Worm (Caenorhabditis elegans): Measurements from ENCODE around the gene cyp-31A3.

Gene cyp-31A3

ce11 chrIV:4771792-4772191 is 10.9 kb downstream of the cyp-31A3 start, which contains the start of gene R11E3.2:
Gene R11E3.2, plus strand, starts transcription at chrIV:4772092.
- TF ChIP-seq aly-2 (tag; optimal IDR thresholded peaks at IDR 0.05): no peak
- no peak for TF ChIP-seq lsy-12 (tag; optimal IDR thresholded peaks at IDR 0.05)
- TF ChIP-seq elt-3 (tag; optimal IDR thresholded peaks at IDR 0.05): no peak
- no peak for TF ChIP-seq nhr-77 (tag; optimal IDR thresholded peaks at IDR 0.05)
- TF ChIP-seq hmg-11 (tag; optimal IDR thresholded peaks at IDR 0.05): no peak
- no peak for TF ChIP-seq mdl-1 (tag; optimal IDR thresholded peaks at IDR 0.05)
- TF ChIP-seq nhr-237 (tag; optimal IDR thresholded peaks at IDR 0.05): no peak
- TF ChIP-seq nhr-11 (tag; optimal IDR thresholded peaks at IDR 0.05): no peak
- TF ChIP-seq elt-2 (tag; optimal IDR thresholded peaks at IDR 0.05): no peak
- TF ChIP-seq nhr-67 (tag; optimal IDR thresholded peaks at IDR 0.05): no peak
- TF ChIP-seq ceh-28 (tag; optimal IDR thresholded peaks at IDR 0.05): no peak
- no peak for TF ChIP-seq lin-39 (tag; optimal IDR thresholded peaks at IDR 0.05)
- TF ChIP-seq jun-1 (tag; optimal IDR thresholded peaks at IDR 0.05): no peak
- TF ChIP-seq ama-1 (optimal IDR thresholded peaks at IDR 0.05): no peak
- no peak for TF ChIP-seq nhr-43 (tag; optimal IDR thresholded peaks at IDR 0.05; ENCODE audit: poor library complexity, severe bottlenecking)
- TF ChIP-seq fkh-10 (GFP tag; optimal IDR thresholded peaks at IDR 0.05): no peak

ce11 chrIV:4776001-4776400 is 15.2 kb downstream of the cyp-31A3 start, which contains the start of gene R11E3.19:
Gene R11E3.19, minus strand, starts transcription at chrIV:4776101.
- no peak for TF ChIP-seq aly-2 (tag; optimal IDR thresholded peaks at IDR 0.05)
- no peak for TF ChIP-seq nhr-12 (tag; optimal IDR thresholded peaks at IDR 0.05)
- TF ChIP-seq lin-15B (tag; optimal IDR thresholded peaks at IDR 0.05): no peak
- no peak for TF ChIP-seq hmg-11 (tag; optimal IDR thresholded peaks at IDR 0.05)
- TF ChIP-seq eor-1 (tag; optimal IDR thresholded peaks at IDR 0.05): no peak
- no peak for TF ChIP-seq sea-2 (GFP tag; optimal IDR thresholded peaks at IDR 0.05)
- TF ChIP-seq ama-1 (optimal IDR thresholded peaks at IDR 0.05): no peak
- no peak for TF ChIP-seq nhr-43 (tag; optimal IDR thresholded peaks at IDR 0.05; ENCODE audit: poor library complexity, severe bottlenecking)
- TF ChIP-seq lsy-12 (tag; optimal IDR thresholded peaks at IDR 0.05): no peak
- TF ChIP-seq ztf-4 (tag; optimal IDR thresholded peaks at IDR 0.05): no peak
- no peak for TF ChIP-seq ZK546.5 (tag; optimal IDR thresholded peaks at IDR 0.05)
- TF ChIP-seq nhr-25 (tag; optimal IDR thresholded peaks at IDR 0.05): no peak
- TF ChIP-seq nfya-1 (tag; optimal IDR thresholded peaks at IDR 0.05; ENCODE audit: insufficient read depth): no peak
- no peak for TF ChIP-seq skn-1 (tag; optimal IDR thresholded peaks at IDR 0.05)
- no peak for TF ChIP-seq ceh-82 (tag; optimal IDR thresholded peaks at IDR 0.05)
- TF ChIP-seq tbx-2 (tag; optimal IDR thresholded peaks at IDR 0.05): no peak
- no peak for TF ChIP-seq elt-2 (tag; optimal IDR thresholded peaks at IDR 0.05)
- TF ChIP-seq R02D3.7 (tag; optimal IDR thresholded peaks at IDR 0.05): no peak
- TF ChIP-seq mdl-1 (tag; optimal IDR thresholded peaks at IDR 0.05): no peak

ce11 chrIV:4776501-4776900 is 15.7 kb downstream of the cyp-31A3 start:
- TF ChIP-seq mml-1 (tag; optimal IDR thresholded peaks at IDR 0.05) (no peak), jun-1 (tag; optimal IDR thresholded peaks at IDR 0.05) (no peak), nhr-76 (tag; optimal IDR thresholded peaks at IDR 0.05) (no peak), ama-1 (optimal IDR thresholded peaks at IDR 0.05) (no peak), nfya-1 (tag; optimal IDR thresholded peaks at IDR 0.05; ENCODE audit: insufficient read depth) (peak; percentile 94)

- no peak for TF ChIP-seq ceh-28 (tag; optimal IDR thresholded peaks at IDR 0.05)
Measured at ce11 chrIV:4780129-4780528, 19.3 kb downstream of the cyp-31A3 start, which contains the start of gene set-15. Gene set-15, minus strand, starts transcription at chrIV:4780229.

ce11 chrIV:4781123-4781522 is 20.3 kb downstream of the cyp-31A3 start:
- TF ChIP-seq nfya-1 (tag; optimal IDR thresholded peaks at IDR 0.05; ENCODE audit: insufficient read depth): peak; percentile 28
- TF ChIP-seq lin-15B (tag; optimal IDR thresholded peaks at IDR 0.05): no peak
- TF ChIP-seq nhr-11 (tag; optimal IDR thresholded peaks at IDR 0.05): no peak
- TF ChIP-seq hmg-11 (tag; optimal IDR thresholded peaks at IDR 0.05): peak; percentile 76
- no peak for TF ChIP-seq elt-1 (tag; optimal IDR thresholded peaks at IDR 0.05)
- no peak for TF ChIP-seq jun-1 (tag; optimal IDR thresholded peaks at IDR 0.05)
- TF ChIP-seq snpc-4 (tag; optimal IDR thresholded peaks at IDR 0.05): no peak

- TF ChIP-seq nhr-23 (tag; optimal IDR thresholded peaks at IDR 0.05) (peak; percentile 69), ceh-28 (tag; optimal IDR thresholded peaks at IDR 0.05) (peak; percentile 66), nhr-237 (tag; optimal IDR thresholded peaks at IDR 0.05) (no peak), jun-1 (tag; optimal IDR thresholded peaks at IDR 0.05) (peak; percentile 39), fkh-10 (GFP tag; optimal IDR thresholded peaks at IDR 0.05) (no peak), elt-2 (tag; optimal IDR thresholded peaks at IDR 0.05) (peak; percentile 63), ceh-82 (tag; optimal IDR thresholded peaks at IDR 0.05) (no peak), lsy-12 (tag; optimal IDR thresholded peaks at IDR 0.05) (no peak), fkh-2 (tag; optimal IDR thresholded peaks at IDR 0.05) (no peak), R02D3.7 (tag; optimal IDR thresholded peaks at IDR 0.05) (no peak), egl-5 (tag; optimal IDR thresholded peaks at IDR 0.05) (no peak), pqm-1 (tag; optimal IDR thresholded peaks at IDR 0.05) (peak; percentile 67), nfya-1 (tag; optimal IDR thresholded peaks at IDR 0.05; ENCODE audit: insufficient read depth) (peak; percentile 16), nhr-43 (tag; optimal IDR thresholded peaks at IDR 0.05; ENCODE audit: poor library complexity, severe bottlenecking) (peak; percentile 36), ztf-4 (tag; optimal IDR thresholded peaks at IDR 0.05) (no peak), unc-39 (tag; optimal IDR thresholded peaks at IDR 0.05) (no peak), skn-1 (tag; optimal IDR thresholded peaks at IDR 0.05) (peak; percentile 94), elt-3 (tag; optimal IDR thresholded peaks at IDR 0.05) (no peak), daf-12 (tag; optimal IDR thresholded peaks at IDR 0.05) (no peak), nhr-25 (tag; optimal IDR thresholded peaks at IDR 0.05) (peak; percentile 59), pha-4 (tag; optimal IDR thresholded peaks at IDR 0.05) (peak; percentile 94)
Measured at ce11 chrIV:4788332-4788731, 27.5 kb downstream of the cyp-31A3 start, which contains the start of gene nhr-104. Gene nhr-104, minus strand, starts transcription at chrIV:4788692.
